Worm (Caenorhabditis elegans) whole organism, L3 larva: Measurements from ENCODE around the gene txbp-3.
A peak's percentile ranks its signal among the peaks of the same experiment; 100 is the strongest.
"Not testable (repeated sequence)": the region's sequence is repeated elsewhere in the genome, so short reads cannot be mapped to it uniquely, and the experiment has no call there.

Experiments
- R02D3.7 ChIP-seq: fragments of 150-350 bp; optimal IDR thresholded peaks from 2 replicates; lab custom pipeline; 2014; ENCODE audit warnings: missing biosample characterization, missing genetic modification characterization
- ZK546.5 ChIP-seq: sonication (generic microtip); optimal IDR thresholded peaks from 2 replicates; lab custom pipeline; 2017; ENCODE audit warnings: missing biosample characterization, missing genetic modification characterization
- aly-2 ChIP-seq: fragments of 150-350 bp; optimal IDR thresholded peaks from 2 replicates; lab custom pipeline; 2014; ENCODE audit warnings: missing biosample characterization, missing genetic modification characterization
- ama-1 ChIP-seq: fragments of 150-350 bp; optimal IDR thresholded peaks from 2 replicates; lab custom pipeline; 2018
- ceh-28 ChIP-seq: fragments of 150-350 bp; optimal IDR thresholded peaks from 2 replicates; lab custom pipeline; 2014; ENCODE audit warnings: missing biosample characterization, missing genetic modification reagents, missing genetic modification characterization
- ceh-82 ChIP-seq: fragments of 150-350 bp; optimal IDR thresholded peaks from 2 replicates; lab custom pipeline; 2014; ENCODE audit warnings: missing biosample characterization, missing genetic modification characterization
- ceh-9 ChIP-seq: sonication (generic microtip); optimal IDR thresholded peaks from 2 replicates; lab custom pipeline; 2018; ENCODE audit warnings: missing biosample characterization, missing genetic modification characterization
- daf-12 ChIP-seq: fragments of 150-350 bp; optimal IDR thresholded peaks from 2 replicates; lab custom pipeline; 2014; ENCODE audit warnings: missing biosample characterization, missing genetic modification reagents, missing genetic modification characterization
- egl-27 ChIP-seq: sonication (generic microtip); optimal IDR thresholded peaks from 4 replicates; lab custom pipeline; 2017; ENCODE audit warnings: missing biosample characterization, missing genetic modification reagents, missing genetic modification characterization
- egl-5 ChIP-seq: fragments of 150-350 bp; optimal IDR thresholded peaks from 2 replicates; lab custom pipeline; 2017; ENCODE audit warnings: missing biosample characterization, missing genetic modification reagents, missing genetic modification characterization, inconsistent platforms
- elt-1 ChIP-seq: fragments of 150-350 bp; optimal IDR thresholded peaks from 2 replicates; lab custom pipeline; 2014; ENCODE audit warnings: missing biosample characterization, missing genetic modification characterization
- elt-2 ChIP-seq: sonication (generic microtip); optimal IDR thresholded peaks from 2 replicates; lab custom pipeline; 2016; ENCODE audit warnings: missing genetic modification reagents, mild to moderate bottlenecking, missing genetic modification characterization, missing compliant biosample characterization
- fkh-10 ChIP-seq: sonication (generic microtip); optimal IDR thresholded peaks from 2 replicates; lab custom pipeline; 2017; ENCODE audit warnings: missing biosample characterization, missing genetic modification reagents, missing genetic modification characterization
- fkh-2 ChIP-seq: fragments of 150-350 bp; optimal IDR thresholded peaks from 2 replicates; lab custom pipeline; 2014; ENCODE audit warnings: missing biosample characterization, missing genetic modification reagents, missing genetic modification characterization
- jun-1 ChIP-seq: fragments of 150-350 bp; optimal IDR thresholded peaks from 2 replicates; lab custom pipeline; 2014; ENCODE audit warnings: missing biosample characterization, missing genetic modification reagents, missing genetic modification characterization
- lin-15B ChIP-seq: fragments of 150-350 bp; optimal IDR thresholded peaks from 2 replicates; lab custom pipeline; 2014; ENCODE audit warnings: missing biosample characterization, missing genetic modification characterization
- lin-39 ChIP-seq: fragments of 150-350 bp; optimal IDR thresholded peaks from 2 replicates; lab custom pipeline; 2018; ENCODE audit warnings: missing biosample characterization, missing genetic modification reagents, missing genetic modification characterization
- mdl-1 ChIP-seq: fragments of 150-350 bp; optimal IDR thresholded peaks from 2 replicates; lab custom pipeline; 2014; ENCODE audit warnings: missing biosample characterization, missing genetic modification characterization
- mml-1 ChIP-seq: fragments of 150-350 bp; sonication (generic microtip); optimal IDR thresholded peaks from 3 replicates; lab custom pipeline; 2014; ENCODE audit warnings: missing biosample characterization, missing genetic modification characterization
- nfya-1 ChIP-seq: sonication (generic microtip); optimal IDR thresholded peaks from 2 replicates; lab custom pipeline; 2017; ENCODE audit warnings: missing genetic modification characterization, mild to moderate bottlenecking, missing compliant biosample characterization, antibody characterized with exemption, moderate library complexity; ENCODE audit not compliant: insufficient read depth
- nhr-12 ChIP-seq: fragments of 150-350 bp; optimal IDR thresholded peaks from 2 replicates; lab custom pipeline; 2014; ENCODE audit warnings: missing biosample characterization, missing genetic modification characterization
- nhr-237 ChIP-seq: fragments of 150-350 bp; optimal IDR thresholded peaks from 2 replicates; lab custom pipeline; 2014; ENCODE audit warnings: missing biosample characterization, missing genetic modification characterization
- nhr-25 ChIP-seq: sonication (generic microtip); optimal IDR thresholded peaks from 2 replicates; lab custom pipeline; 2017; ENCODE audit warnings: missing biosample characterization, missing genetic modification characterization
- nhr-28 ChIP-seq: fragments of 150-350 bp; optimal IDR thresholded peaks from 2 replicates; lab custom pipeline; 2014; ENCODE audit warnings: missing biosample characterization, missing genetic modification characterization
- nhr-76 ChIP-seq: fragments of 150-350 bp; sonication (generic microtip); optimal IDR thresholded peaks from 5 replicates; lab custom pipeline; 2014; ENCODE audit warnings: missing biosample characterization, missing genetic modification characterization
- pha-4 ChIP-seq: fragments of 150-350 bp; optimal IDR thresholded peaks from 2 replicates; lab custom pipeline; 2014; ENCODE audit warnings: missing biosample characterization, missing genetic modification reagents, missing genetic modification characterization
- pqm-1 ChIP-seq: fragments of 150-350 bp; optimal IDR thresholded peaks from 2 replicates; lab custom pipeline; 2017; ENCODE audit warnings: missing biosample characterization, missing genetic modification characterization, inconsistent platforms
- sea-2 ChIP-seq: fragments of 150-350 bp; sonication (generic microtip); optimal IDR thresholded peaks from 4 replicates; lab custom pipeline; 2014; ENCODE audit warnings: missing biosample characterization, missing genetic modification reagents, missing genetic modification characterization
- skn-1 ChIP-seq: fragments of 150-350 bp; optimal IDR thresholded peaks from 2 replicates; lab custom pipeline; 2014; ENCODE audit warnings: missing biosample characterization, missing genetic modification characterization
- snpc-4 ChIP-seq: fragments of 150-350 bp; optimal IDR thresholded peaks from 2 replicates; lab custom pipeline; 2014; ENCODE audit warnings: missing biosample characterization, missing genetic modification characterization
- tbx-2 ChIP-seq: sonication (generic microtip); optimal IDR thresholded peaks from 2 replicates; lab custom pipeline; 2016; ENCODE audit warnings: mild to moderate bottlenecking, missing genetic modification characterization, missing compliant biosample characterization
- unc-39 ChIP-seq: sonication (generic microtip); optimal IDR thresholded peaks from 4 replicates; lab custom pipeline; 2017; ENCODE audit warnings: missing biosample characterization, missing genetic modification characterization
- zag-1 ChIP-seq: fragments of 150-350 bp; optimal IDR thresholded peaks from 2 replicates; lab custom pipeline; 2014; ENCODE audit warnings: missing biosample characterization, missing genetic modification characterization
- ztf-4 ChIP-seq: fragments of 150-350 bp; optimal IDR thresholded peaks from 2 replicates; lab custom pipeline; 2014; ENCODE audit warnings: missing biosample characterization, missing genetic modification characterization

txbp-3 gene

ce11 chrIII:5068675-5069233, 21.5 kb upstream of the txbp-3 start, which contains the start of the genes C45G9.11 and C45G9.2 (continued):
- peak; percentile 12 for TF ChIP-seq nhr-76 (tag; lab: Kevin White, UChicago)
- peak; percentile 63 for TF ChIP-seq lin-15B (tag; lab: Kevin White, UChicago)
- peak; percentile 24 for TF ChIP-seq pqm-1
- no peak for TF ChIP-seq egl-5
- no peak for TF ChIP-seq nhr-12 (tag; lab: Kevin White, UChicago)
- no peak for TF ChIP-seq ama-1
- TF ChIP-seq unc-39 (tag; lab: Kevin White, UChicago), result no peak
- TF ChIP-seq ceh-9 (tag; lab: Kevin White, UChicago), result no peak
- TF ChIP-seq sea-2 (GFP tag; lab: Kevin White, UChicago), result no peak
- TF ChIP-seq ZK546.5 (tag; lab: Kevin White, UChicago), result no peak
- TF ChIP-seq zag-1 (tag; lab: Kevin White, UChicago), result no peak
- TF ChIP-seq, all 47 proteins: peak for 11

ce11 chrIII:5062406-5062805, 15.1 kb upstream of the txbp-3 start, which contains the start of gene C45G9.4:
Gene C45G9.4, plus strand, starts transcription at chrIII:5062706.
- not testable (repeated sequence) for TF ChIP-seq ama-1; jun-1 (tag; lab: Kevin White, UChicago); mdl-1 (tag; lab: Kevin White, UChicago)

- no peak for TF ChIP-seq elt-2
- TF ChIP-seq ceh-82 (tag; lab: Kevin White, UChicago), result no peak
- no peak for TF ChIP-seq pha-4 (tag; lab: Kevin White, UChicago)
- no peak for TF ChIP-seq egl-27 (tag; lab: Kevin White, UChicago)
- no peak for TF ChIP-seq R02D3.7
- TF ChIP-seq nfya-1, result no peak
- TF ChIP-seq nhr-76 (tag; lab: Kevin White, UChicago), result no peak
- TF ChIP-seq elt-1 (tag; lab: Kevin White, UChicago), result no peak
- no peak for TF ChIP-seq mml-1 (tag; lab: Kevin White, UChicago)
- TF ChIP-seq nhr-12 (tag; lab: Kevin White, UChicago), result no peak
- no peak for TF ChIP-seq ztf-4
- no peak for TF ChIP-seq zag-1 (tag; lab: Kevin White, UChicago)
- no peak for TF ChIP-seq fkh-10 (GFP tag; lab: Kevin White, UChicago)
- TF ChIP-seq aly-2 (tag; lab: Kevin White, UChicago), result no peak
- no peak for TF ChIP-seq ZK546.5 (tag; lab: Kevin White, UChicago)
- TF ChIP-seq nhr-28 (tag; lab: Kevin White, UChicago), result no peak
- no peak for TF ChIP-seq tbx-2 (tag; lab: Kevin White, UChicago)
Measured at ce11 chrIII:5061798-5062197, 14.5 kb upstream of the txbp-3 start, which contains the start of gene C45G9.10. Gene C45G9.10, minus strand, starts transcription at chrIII:5061898.

- TF ChIP-seq nhr-25 (tag; lab: Kevin White, UChicago); R02D3.7; ceh-28 (tag; lab: Kevin White, UChicago): not testable (repeated sequence)
Measured at ce11 chrIII:5055709-5056108, 8.4 kb upstream of the txbp-3 start, which contains the start of gene C45G9.9. Gene C45G9.9, minus strand, starts transcription at chrIII:5055809.

ce11 chrIII:5053541-5053940, 6.3 kb upstream of the txbp-3 start, which contains the start of gene C45G9.8:
Gene C45G9.8, minus strand, starts transcription at chrIII:5053641.
- TF ChIP-seq fkh-2 (tag; lab: Kevin White, UChicago), result no peak
- TF ChIP-seq nhr-76 (tag; lab: Kevin White, UChicago), result no peak
- no peak for TF ChIP-seq zag-1 (tag; lab: Kevin White, UChicago)
- no peak for TF ChIP-seq nhr-237 (tag; lab: Kevin White, UChicago)
- no peak for TF ChIP-seq nhr-28 (tag; lab: Kevin White, UChicago)
- no peak for TF ChIP-seq lin-39 (tag; lab: Kevin White, UChicago)
- TF ChIP-seq snpc-4 (tag; lab: Kevin White, UChicago), result no peak
- no peak for TF ChIP-seq ceh-82 (tag; lab: Kevin White, UChicago)
- no peak for TF ChIP-seq ztf-4
- no peak for TF ChIP-seq skn-1
- no peak for TF ChIP-seq nfya-1
- TF ChIP-seq daf-12 (tag; lab: Kevin White, UChicago), result no peak
- no peak for TF ChIP-seq sea-2 (GFP tag; lab: Kevin White, UChicago)
- no peak for TF ChIP-seq fkh-10 (GFP tag; lab: Kevin White, UChicago)
- TF ChIP-seq nhr-25 (tag; lab: Kevin White, UChicago), result no peak
